Fruit fly (Drosophila melanogaster) whole organism, embryonic: Measurements from ENCODE around the gene kis.
A peak's percentile ranks its signal among the peaks of the same experiment; 100 is the strongest.

Experiments used
- Adf1 ChIP-seq: fragments of 200-800 bp; sonication (Bioruptor generic); IDR thresholded peaks from 2 replicates; pipeline ENCODE4 v1.3.6; 2022; ENCODE audit warnings: missing biosample characterization, missing genetic modification characterization
- CG10147 ChIP-seq: fragments of 200-800 bp; sonication (Bioruptor generic); optimal IDR thresholded peaks from 2 replicates; lab custom pipeline; 2019; ENCODE audit warnings: missing biosample characterization, mild to moderate bottlenecking, missing genetic modification characterization, moderate library complexity
- CG10274 ChIP-seq: fragments of 200-800 bp; sonication (Bioruptor generic); optimal IDR thresholded peaks from 3 replicates; lab custom pipeline; 2017; ENCODE audit warnings: missing biosample characterization, mild to moderate bottlenecking, missing genetic modification characterization
- CG10462 ChIP-seq: fragments of 200-800 bp; sonication (Bioruptor generic); optimal IDR thresholded peaks from 2 replicates; lab custom pipeline; 2016; ENCODE audit warnings: missing biosample characterization, missing genetic modification characterization
- CG10543 ChIP-seq: fragments of 200-800 bp; sonication (Bioruptor generic); optimal IDR thresholded peaks from 3 replicates; lab custom pipeline; 2017; ENCODE audit warnings: missing biosample characterization, mild to moderate bottlenecking, missing genetic modification characterization, moderate library complexity
- CG10565 ChIP-seq: fragments of 200-800 bp; sonication (Bioruptor generic); optimal IDR thresholded peaks from 3 replicates; lab custom pipeline; 2016; ENCODE audit warnings: missing biosample characterization, mild to moderate bottlenecking, missing genetic modification characterization
- CG11504 ChIP-seq: fragments of 200-800 bp; sonication (Bioruptor generic); optimal IDR thresholded peaks from 3 replicates; lab custom pipeline; 2019; ENCODE audit warnings: missing biosample characterization, mild to moderate bottlenecking, missing genetic modification characterization, moderate library complexity
- CG16779 ChIP-seq: fragments of 200-800 bp; sonication (Bioruptor generic); IDR thresholded peaks from 2 replicates; pipeline ENCODE4 v1.3.6; 2022; ENCODE audit warnings: missing biosample characterization, missing genetic modification characterization
- CG17359 ChIP-seq: fragments of 200-800 bp; sonication (Bioruptor generic); optimal IDR thresholded peaks from 3 replicates; lab custom pipeline; 2018; ENCODE audit warnings: missing biosample characterization, mild to moderate bottlenecking, missing genetic modification characterization, moderate library complexity
- CG17568 ChIP-seq: fragments of 200-800 bp; sonication (Bioruptor generic); optimal IDR thresholded peaks from 2 replicates; lab custom pipeline; 2018; ENCODE audit warnings: missing biosample characterization, mild to moderate bottlenecking, missing genetic modification characterization, moderate library complexity
- CG2678 ChIP-seq: fragments of 200-800 bp; sonication (Bioruptor generic); optimal IDR thresholded peaks from 3 replicates; lab custom pipeline; 2019; ENCODE audit warnings: missing biosample characterization, mild to moderate bottlenecking, missing genetic modification characterization, moderate library complexity
- CG30020 ChIP-seq: fragments of 200-800 bp; optimal IDR thresholded peaks from 2 replicates; lab custom pipeline; 2019; ENCODE audit warnings: missing biosample characterization, mild to moderate bottlenecking, missing genetic modification characterization, moderate library complexity
- CG30403 ChIP-seq: fragments of 200-800 bp; sonication (Bioruptor generic); optimal IDR thresholded peaks from 3 replicates; lab custom pipeline; 2016; ENCODE audit warnings: missing biosample characterization, missing genetic modification characterization
- CG31388 ChIP-seq: fragments of 200-800 bp; sonication (Bioruptor generic); optimal IDR thresholded peaks from 2 replicates; lab custom pipeline; 2016; ENCODE audit warnings: missing biosample characterization, missing genetic modification characterization
- CG3281 ChIP-seq: fragments of 200-800 bp; sonication (Bioruptor generic); optimal IDR thresholded peaks from 3 replicates; lab custom pipeline; 2017; ENCODE audit warnings: missing biosample characterization, mild to moderate bottlenecking, missing genetic modification characterization
- CG5245 ChIP-seq: fragments of 200-800 bp; sonication (Bioruptor generic); optimal IDR thresholded peaks from 3 replicates; lab custom pipeline; 2016; ENCODE audit warnings: missing biosample characterization, missing genetic modification characterization
- CG6272 ChIP-seq: fragments of 200-800 bp; sonication (Bioruptor generic); IDR thresholded peaks from 2 replicates; pipeline ENCODE4 v1.3.6; 2022; ENCODE audit warnings: missing biosample characterization, missing genetic modification characterization
- CG8359 ChIP-seq: fragments of 200-800 bp; sonication (Bioruptor generic); optimal IDR thresholded peaks from 2 replicates; lab custom pipeline; 2017; ENCODE audit warnings: missing biosample characterization, mild to moderate bottlenecking, missing genetic modification characterization, borderline replicate concordance
- CG9817 ChIP-seq: fragments of 200-800 bp; sonication (Bioruptor generic); optimal IDR thresholded peaks from 2 replicates; lab custom pipeline; 2018; ENCODE audit warnings: missing biosample characterization, mild to moderate bottlenecking, missing genetic modification characterization, moderate library complexity
- D ChIP-seq, 2 experiments: fragments of 200-800 bp in 1 of 2; fragments of >200 bp in 1 of 2; sonication (Bioruptor generic) in 1 of 2; optimal IDR thresholded peaks; 2 replicates in 1 of 2; 3 replicates in 1 of 2; lab custom pipeline; 2017; ENCODE audit warnings: mild to moderate bottlenecking in 1 of 2, missing biosample characterization in 1 of 2, missing genetic modification characterization in 1 of 2, missing genetic modification reagents in 1 of 2
- Deaf1 ChIP-seq: fragments of 200-800 bp; optimal IDR thresholded peaks from 3 replicates; lab custom pipeline; 2019; ENCODE audit warnings: missing biosample characterization, mild to moderate bottlenecking, missing genetic modification characterization, moderate library complexity
- ERR ChIP-seq: fragments of 200-800 bp; sonication (Bioruptor generic); optimal IDR thresholded peaks from 2 replicates; lab custom pipeline; 2016; ENCODE audit warnings: missing biosample characterization, missing genetic modification characterization
- Eip74EF ChIP-seq, 2 experiments: fragments of 200-800 bp in 1 of 2; fragments of >200 bp in 1 of 2; sonication (Bioruptor generic) in 1 of 2; optimal IDR thresholded peaks; 2 replicates each; lab custom pipeline; 2017 to 2019; ENCODE audit warnings: missing biosample characterization in 2 of 2, missing genetic modification characterization in 2 of 2, mild to moderate bottlenecking in 1 of 2, moderate library complexity in 1 of 2
- Hr3 ChIP-seq: fragments of 200-800 bp; sonication (Bioruptor generic); optimal IDR thresholded peaks from 3 replicates; lab custom pipeline; 2016; ENCODE audit warnings: missing biosample characterization, missing genetic modification characterization
- Hr39 ChIP-seq: fragments of >200 bp; optimal IDR thresholded peaks from 2 replicates; lab custom pipeline; 2017
- Myb ChIP-seq: fragments of 200-800 bp; sonication (Bioruptor generic); optimal IDR thresholded peaks from 2 replicates; lab custom pipeline; 2016; ENCODE audit warnings: missing biosample characterization, missing genetic modification characterization
- NfI ChIP-seq: fragments of 200-800 bp; sonication (Bioruptor generic); optimal IDR thresholded peaks from 3 replicates; lab custom pipeline; 2018; ENCODE audit warnings: missing biosample characterization, mild to moderate bottlenecking, missing genetic modification characterization, moderate library complexity
- Tbp ChIP-seq: fragments of >200 bp; optimal IDR thresholded peaks from 2 replicates; lab custom pipeline; 2018; ENCODE audit warnings: missing biosample characterization, missing genetic modification characterization
- Xrp1 ChIP-seq: fragments of 200-800 bp; sonication (Bioruptor generic); IDR thresholded peaks from 2 replicates; pipeline ENCODE4 v1.3.6; 2022; ENCODE audit warnings: missing biosample characterization, missing genetic modification characterization
- al ChIP-seq: fragments of 200-800 bp; sonication (Bioruptor generic); IDR thresholded peaks from 2 replicates; pipeline ENCODE4 v1.3.6; 2022; ENCODE audit warnings: missing biosample characterization, missing genetic modification characterization
- aop ChIP-seq: fragments of 200-800 bp; sonication (Bioruptor generic); IDR thresholded peaks from 2 replicates; pipeline ENCODE4 v1.3.6; 2022; ENCODE audit warnings: missing biosample characterization, missing genetic modification characterization
- cas ChIP-seq: fragments of 200-800 bp; sonication (Bioruptor generic); IDR thresholded peaks from 2 replicates; pipeline ENCODE4 v1.3.6; 2022; ENCODE audit warnings: missing biosample characterization, missing genetic modification characterization
- ci ChIP-seq: fragments of 200-800 bp; sonication (Bioruptor generic); IDR thresholded peaks from 3 replicates; pipeline ENCODE4 v1.3.6; 2022; ENCODE audit warnings: missing biosample characterization, missing genetic modification characterization
- crc ChIP-seq: fragments of 200-800 bp; sonication (Bioruptor generic); optimal IDR thresholded peaks from 2 replicates; lab custom pipeline; 2016; ENCODE audit warnings: missing biosample characterization, missing genetic modification characterization
- croc ChIP-seq: fragments of 200-800 bp; sonication (Bioruptor generic); conservative IDR thresholded peaks from 3 replicates; pipeline ENCODE4 v1.3.6; 2022; ENCODE audit warnings: missing biosample characterization, missing genetic modification characterization
- ftz-f1 ChIP-seq: fragments of 200-800 bp; sonication (Bioruptor generic); optimal IDR thresholded peaks from 2 replicates; lab custom pipeline; 2016; ENCODE audit warnings: missing biosample characterization, missing genetic modification characterization
- gcm2 ChIP-seq: fragments of 200-800 bp; sonication (Bioruptor generic); optimal IDR thresholded peaks from 2 replicates; lab custom pipeline; 2016; ENCODE audit warnings: missing biosample characterization, missing genetic modification characterization
- gem ChIP-seq: fragments of 200-800 bp; sonication (Bioruptor generic); optimal IDR thresholded peaks from 2 replicates; lab custom pipeline; 2019; ENCODE audit warnings: missing biosample characterization, mild to moderate bottlenecking, missing genetic modification characterization, moderate library complexity
- grau ChIP-seq: fragments of 200-800 bp; optimal IDR thresholded peaks from 3 replicates; lab custom pipeline; 2019; ENCODE audit warnings: missing biosample characterization, mild to moderate bottlenecking, missing genetic modification characterization, moderate library complexity
- h ChIP-seq: fragments of >200 bp; optimal IDR thresholded peaks from 2 replicates; lab custom pipeline; 2017
- kah ChIP-seq: fragments of 200-800 bp; sonication (Bioruptor generic); optimal IDR thresholded peaks from 2 replicates; lab custom pipeline; 2018; ENCODE audit warnings: missing biosample characterization, mild to moderate bottlenecking, missing genetic modification characterization
- mam ChIP-seq: fragments of 200-800 bp; sonication (Bioruptor generic); optimal IDR thresholded peaks from 3 replicates; lab custom pipeline; 2016; ENCODE audit warnings: missing biosample characterization, missing genetic modification characterization
- mld ChIP-seq: fragments of 200-800 bp; sonication (Bioruptor generic); IDR thresholded peaks from 3 replicates; pipeline ENCODE4 v1.3.6; 2022; ENCODE audit warnings: missing biosample characterization, missing genetic modification characterization; ENCODE audit not compliant: partially characterized antibody
- nerfin-1 ChIP-seq: fragments of 200-800 bp; sonication (Bioruptor generic); optimal IDR thresholded peaks from 3 replicates; lab custom pipeline; 2019; ENCODE audit warnings: missing biosample characterization, mild to moderate bottlenecking, missing genetic modification characterization, moderate library complexity
- nom ChIP-seq: fragments of 200-800 bp; sonication (Bioruptor generic); optimal IDR thresholded peaks from 2 replicates; lab custom pipeline; 2017; ENCODE audit warnings: missing biosample characterization, missing genetic modification characterization, mild to moderate bottlenecking, moderate library complexity, missing genetic modification reagents
- prd ChIP-seq, 3 experiments: fragments of >200 bp in 2 of 3; fragments of 200-800 bp in 1 of 3; sonication (Bioruptor generic) in 1 of 3; optimal IDR thresholded peaks in 2 of 3; IDR thresholded peaks in 1 of 3; 2 replicates in 2 of 3; 3 replicates in 1 of 3; pipeline versions ENCODE4 v1.3.6 to Lab custom; 2017 to 2022; ENCODE audit warnings: missing biosample characterization in 1 of 3, missing genetic modification characterization in 1 of 3
- tin ChIP-seq: fragments of 200-800 bp; sonication (Bioruptor generic); optimal IDR thresholded peaks from 3 replicates; lab custom pipeline; 2016; ENCODE audit warnings: missing biosample characterization, missing genetic modification characterization
- vvl ChIP-seq: fragments of 200-800 bp; sonication (Bioruptor generic); IDR thresholded peaks from 2 replicates; pipeline ENCODE4 v1.3.6; 2022; ENCODE audit warnings: missing biosample characterization, missing genetic modification characterization
- wek ChIP-seq: fragments of 200-800 bp; sonication (Bioruptor generic); optimal IDR thresholded peaks from 3 replicates; lab custom pipeline; 2018; ENCODE audit warnings: missing biosample characterization, mild to moderate bottlenecking, missing genetic modification characterization, moderate library complexity

The kis gene

dm6 chr2L:250507-251215 lies at the start of gene kis:
Gene kis, minus strand, starts transcription at chr2L:250823.
- TF ChIP-seq h (no peak), CG5245 (GFP tag; lab: Kevin White, UChicago) (no peak), CG9817 (tag; lab: Kevin White, UChicago) (peak; percentile 36), cas (no peak), CG10565 (GFP tag; lab: Kevin White, UChicago) (no peak), Xrp1 (GFP tag; lab: Robert Waterston, UW) (no peak; the same call in 1 of the 2 replicates), CG3281 (GFP tag; lab: Kevin White, UChicago) (peak; percentile 9), Hr39 (lab: Kevin White, UChicago) (no peak), gcm2 (GFP tag; lab: Kevin White, UChicago) (no peak), Eip74EF (GFP tag; optimal IDR thresholded peaks at IDR 0.05; lab: Kevin White, UChicago) (peak in 1 of 2 experiments; percentile 13), croc (no peak), CG17359 (peak; percentile 45), CG10147 (GFP tag; lab: Kevin White, UChicago) (peak; percentile 47), CG6272 (GFP tag; lab: Robert Waterston, UW) (peak; percentile 66), mld (peak; percentile 89), ftz-f1 (GFP tag; lab: Kevin White, UChicago) (no peak), D (optimal IDR thresholded peaks at IDR 0.05; lab: Kevin White, UChicago) (no peak), D (GFP tag; optimal IDR thresholded peaks at IDR 0.05; lab: Kevin White, UChicago) (no peak), Deaf1 (peak; percentile 35), CG31388 (no peak), NfI (GFP tag; lab: Kevin White, UChicago) (peak; percentile 9), CG11504 (tag; lab: Kevin White, UChicago) (peak; percentile 66), grau (tag; lab: Kevin White, UChicago) (peak; percentile 39), vvl (GFP tag; lab: Robert Waterston, UW) (peak; percentile 57; the same call in 1 of the 2 replicates), wek (GFP tag; lab: Kevin White, UChicago) (no peak), CG30020 (tag; lab: Kevin White, UChicago) (peak; percentile 63), mam (GFP tag; lab: Kevin White, UChicago) (peak; percentile 56), gem (tag; lab: Kevin White, UChicago) (peak; percentile 43), CG10543 (GFP tag; lab: Kevin White, UChicago) (peak; percentile 64), Myb (GFP tag; lab: Kevin White, UChicago) (peak; percentile 58), aop (no peak), CG17568 (GFP tag; lab: Kevin White, UChicago) (peak; percentile 13), Tbp (GFP tag; lab: Kevin White, UChicago) (no peak), CG2678 (tag; lab: Kevin White, UChicago) (peak; percentile 41), tin (GFP tag; lab: Kevin White, UChicago) (peak; percentile 40), CG10462 (GFP tag; lab: Kevin White, UChicago) (no peak), Adf1 (peak; percentile 41), nom (GFP tag; lab: Kevin White, UChicago) (peak; percentile 84), ERR (GFP tag; lab: Kevin White, UChicago) (peak; percentile 50), kah (peak; percentile 35), CG30403 (GFP tag; lab: Kevin White, UChicago) (peak; percentile 54), nerfin-1 (tag; lab: Kevin White, UChicago) (peak; percentile 48), crc (GFP tag; lab: Kevin White, UChicago) (no peak), CG8359 (GFP tag; lab: Kevin White, UChicago) (no peak), CG10274 (GFP tag; lab: Kevin White, UChicago) (no peak), Hr3 (GFP tag; lab: Kevin White, UChicago) (peak; percentile 15), prd (optimal IDR thresholded peaks at IDR 0.05; lab: Kevin White, UChicago) (no peak), prd (GFP tag; IDR thresholded peaks at IDR 0.05; lab: Robert Waterston, UW) (peak; percentile 49; the same call in 2 of the 3 replicates), CG16779 (GFP tag; lab: Robert Waterston, UW) (no peak), al (GFP tag; lab: Robert Waterston, UW) (0 out of 2 replicates have a peak, but pooled peaks have one; percentile 35), ci (peak; percentile 34; the same call in 1 of the 3 replicates)
